Worm (Caenorhabditis elegans): ENCODE results near the gene klp-4.

DNA sequence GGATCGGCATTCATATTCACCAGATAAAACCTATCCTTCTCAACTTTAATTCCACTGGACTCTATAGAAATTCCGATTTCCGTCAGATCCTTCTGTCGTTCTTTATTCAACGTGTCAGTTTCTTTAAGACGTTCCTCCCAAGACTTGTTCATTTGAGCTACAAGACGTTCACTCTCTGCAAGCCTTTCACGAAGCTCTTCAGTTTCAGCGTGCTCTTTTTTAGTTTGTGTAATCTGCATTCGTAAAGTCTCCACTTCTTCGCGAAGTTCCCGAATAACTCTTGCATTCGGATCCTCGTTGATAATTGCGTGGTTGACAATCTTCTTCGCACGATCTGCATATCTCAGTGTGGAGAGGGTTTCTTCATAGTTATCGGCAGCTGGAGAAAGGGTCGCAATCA is 1.8 kb downstream of the klp-4 start:
- TF ChIP-seq zip-8 (tag; optimal IDR thresholded peaks at IDR 0.05) (no peak), ces-1 (GFP tag; optimal IDR thresholded peaks at IDR 0.05) (no peak), ztf-11 (tag; optimal IDR thresholded peaks at IDR 0.05) (no peak), sptf-1 (tag; optimal IDR thresholded peaks at IDR 0.05) (no peak), drap-1 (GFP tag; optimal IDR thresholded peaks at IDR 0.05) (no peak), blmp-1 (tag; optimal IDR thresholded peaks at IDR 0.05) (no peak), hlh-1 (tag; optimal IDR thresholded peaks at IDR 0.05) (no peak), M03D4.4 (tag; optimal IDR thresholded peaks at IDR 0.05) (no peak), nhr-28 (tag; optimal IDR thresholded peaks at IDR 0.05) (no peak), nhr-237 (tag; optimal IDR thresholded peaks at IDR 0.05) (no peak), nhr-76 (tag; optimal IDR thresholded peaks at IDR 0.05) (no peak), tbx-8 (GFP tag; optimal IDR thresholded peaks at IDR 0.05) (no peak)
